Worm (Caenorhabditis elegans): ENCODE results near the gene pqn-16.

DNA sequence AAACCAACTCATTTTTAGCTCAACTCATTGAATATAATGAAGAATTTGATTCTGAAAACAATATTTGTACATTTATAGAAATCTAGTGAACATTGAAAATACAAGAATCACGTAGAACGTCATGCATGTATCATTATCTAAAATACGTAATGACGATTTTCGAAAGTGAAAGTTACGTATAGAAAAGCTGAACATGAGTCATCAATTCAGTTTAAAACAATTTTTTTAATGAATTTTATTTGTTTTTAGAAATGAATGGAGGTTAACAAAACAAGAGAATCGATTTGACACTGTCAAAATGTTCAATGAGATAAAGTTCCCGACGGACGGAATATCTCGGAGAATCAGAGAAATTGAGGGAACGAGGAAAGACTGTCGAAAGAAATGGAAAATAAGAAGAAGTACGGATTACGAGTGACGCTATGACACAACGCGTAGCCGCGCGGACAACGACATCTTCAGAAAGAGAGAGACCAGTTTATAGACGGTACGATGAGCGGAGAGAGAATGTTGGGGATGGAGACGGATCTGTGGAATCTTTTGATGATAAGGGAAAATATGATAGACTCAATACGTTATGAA is 7.9 kb downstream of the pqn-16 start, which contains the start of gene ptr-1:
- no peak for TF ChIP-seq pha-4 (tag; optimal IDR thresholded peaks at IDR 0.05)
- no peak for TF ChIP-seq ces-1 (GFP tag; optimal IDR thresholded peaks at IDR 0.05)
- TF ChIP-seq nhr-12 (tag; optimal IDR thresholded peaks at IDR 0.05): no peak
- TF ChIP-seq cnd-1 (tag; optimal IDR thresholded peaks at IDR 0.05): no peak
- no peak for TF ChIP-seq nhr-76 (tag; optimal IDR thresholded peaks at IDR 0.05)
- TF ChIP-seq nhr-28 (tag; optimal IDR thresholded peaks at IDR 0.05): no peak
- no peak for TF ChIP-seq snpc-4 (tag; optimal IDR thresholded peaks at IDR 0.05)
- no peak for TF ChIP-seq nhr-237 (tag; optimal IDR thresholded peaks at IDR 0.05)
- no peak for TF ChIP-seq unc-62 (GFP tag; optimal IDR thresholded peaks at IDR 0.05)
- no peak for TF ChIP-seq lsy-2 (tag; optimal IDR thresholded peaks at IDR 0.05)
